Fruit fly (Drosophila melanogaster) whole organism, prepupa: ENCODE data around the gene CG5079.

Experiments
- CG15336 ChIP-seq: fragments of 200-800 bp; sonication (Bioruptor generic); IDR thresholded peaks from 2 replicates; pipeline ENCODE4 v1.3.6; 2022; ENCODE audit warnings: missing biosample characterization, missing genetic modification characterization
- Sox102F ChIP-seq: fragments of 200-800 bp; sonication (Bioruptor generic); optimal IDR thresholded peaks from 2 replicates; lab custom pipeline; 2016; ENCODE audit warnings: missing biosample characterization, mild to moderate bottlenecking, missing genetic modification characterization

dm6 chr3R:25644172-25644571 lies 30.7 kb downstream of the CG5079 start:
- no peak for TF ChIP-seq CG15336
- TF ChIP-seq Sox102F (GFP tag; lab: Kevin White, UChicago): no peak
